Fruit fly (Drosophila melanogaster) whole organism, wandering third instar larva: ENCODE data around the gene CG1309.
A peak's percentile ranks its signal among the peaks of the same experiment; 100 is the strongest.

Experiments used
- GATAd ChIP-seq: sonication (Bioruptor generic); optimal IDR thresholded peaks from 2 replicates; lab custom pipeline; 2016; ENCODE audit warnings: missing biosample characterization, missing genetic modification characterization
- Hr78 ChIP-seq: fragments of >200 bp; optimal IDR thresholded peaks from 2 replicates; lab custom pipeline; 2017; ENCODE audit warnings: missing biosample characterization, missing genetic modification characterization
- Myc ChIP-seq: fragments of >200 bp; optimal IDR thresholded peaks from 2 replicates; lab custom pipeline; 2017
- Sp1 ChIP-seq: fragments of 200-800 bp; sonication (Bioruptor generic); optimal IDR thresholded peaks from 3 replicates; lab custom pipeline; 2019; ENCODE audit warnings: missing biosample characterization, mild to moderate bottlenecking, missing genetic modification characterization, moderate library complexity
- br ChIP-seq: fragments of 200-800 bp; sonication (Bioruptor generic); optimal IDR thresholded peaks from 2 replicates; lab custom pipeline; 2016; ENCODE audit warnings: missing biosample characterization, missing genetic modification characterization
- dsf ChIP-seq: sonication (Bioruptor generic); optimal IDR thresholded peaks from 2 replicates; lab custom pipeline; 2016; ENCODE audit warnings: missing biosample characterization, missing genetic modification characterization, borderline replicate concordance
- jim ChIP-seq: fragments of 175-275, 200-325 bp; sonication (Bioruptor generic); optimal IDR thresholded peaks from 2 replicates; lab custom pipeline; 2016; ENCODE audit warnings: missing biosample characterization, mild to moderate bottlenecking, missing genetic modification characterization
- psq ChIP-seq: fragments of 200-800 bp; sonication (Bioruptor generic); optimal IDR thresholded peaks from 3 replicates; lab custom pipeline; 2017; ENCODE audit warnings: missing biosample characterization, mild to moderate bottlenecking, missing genetic modification characterization, moderate library complexity
- woc ChIP-seq: sonication (Bioruptor generic); optimal IDR thresholded peaks from 2 replicates; lab custom pipeline; 2016; ENCODE audit warnings: missing biosample characterization, mild to moderate bottlenecking, missing genetic modification characterization

DNA sequence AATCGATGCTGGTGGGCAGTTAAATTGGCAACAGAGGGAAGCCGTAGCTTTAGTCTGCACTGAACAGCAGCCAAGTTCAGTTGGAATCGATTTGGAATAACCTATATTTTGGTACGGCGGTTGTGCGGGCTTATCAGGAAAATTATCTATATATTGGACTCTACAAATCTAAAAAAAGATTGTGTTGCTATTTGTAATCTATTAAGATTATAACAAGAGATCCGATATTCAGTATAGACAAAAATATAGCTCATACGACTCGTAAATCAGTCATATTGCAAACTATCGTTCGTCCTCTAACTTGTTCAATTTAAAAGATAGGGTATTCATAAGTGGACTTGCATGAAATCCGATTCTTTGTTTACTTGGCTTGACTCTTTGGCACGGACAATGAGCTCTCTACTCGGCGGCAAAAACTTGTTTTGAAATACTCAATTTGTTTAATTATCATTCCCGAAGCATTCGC is 29.4 kb downstream of the CG1309 start, which contains the start of gene Hexo1:
- TF ChIP-seq Hr78 (GFP tag; lab: Kevin White, UChicago) (no peak), woc (GFP tag; lab: Kevin White, UChicago) (peak; percentile 92), dsf (no peak), Myc (no peak), psq (GFP tag; lab: Kevin White, UChicago) (peak; percentile 56), jim (GFP tag; lab: Kevin White, UChicago) (no peak), GATAd (GFP tag; lab: Kevin White, UChicago) (no peak), Sp1 (GFP tag; lab: Kevin White, UChicago) (peak; percentile 59), br (peak; percentile 76)
